Fruit fly (Drosophila melanogaster) whole organism, adult: ENCODE data around the gene CG9231.

Experiments used
- CG7101 ChIP-seq: fragments of 200-800 bp; sonication (Bioruptor generic); optimal IDR thresholded peaks from 2 replicates; lab custom pipeline; 2018; ENCODE audit warnings: missing biosample characterization, mild to moderate bottlenecking, missing genetic modification characterization, moderate library complexity
- Mnt ChIP-seq: fragments of 200-800 bp; sonication (Bioruptor generic); optimal IDR thresholded peaks from 2 replicates; lab custom pipeline; 2016; ENCODE audit warnings: missing biosample characterization, mild to moderate bottlenecking, missing genetic modification characterization
- cic ChIP-seq: fragments of 200-800 bp; sonication (Bioruptor generic); optimal IDR thresholded peaks from 2 replicates; lab custom pipeline; 2017; ENCODE audit warnings: missing biosample characterization, mild to moderate bottlenecking, missing genetic modification characterization, moderate library complexity
- cnc ChIP-seq, 2 experiments: fragments of >200 bp; optimal IDR thresholded peaks; 2 replicates each; lab custom pipeline; 2017
- kay ChIP-seq: fragments of 200-800 bp; sonication (Bioruptor generic); peaks from one replicate; lab custom pipeline; 2016; ENCODE audit warnings: missing biosample characterization, missing genetic modification characterization, borderline replicate concordance
- pad ChIP-seq: fragments of 200-800 bp; sonication (Bioruptor generic); optimal IDR thresholded peaks from 3 replicates; lab custom pipeline; 2017; ENCODE audit warnings: missing biosample characterization, missing genetic modification characterization, mild to moderate bottlenecking, moderate library complexity, missing genetic modification reagents
- tj ChIP-seq: fragments of 200-800 bp; sonication (Bioruptor generic); optimal IDR thresholded peaks from 3 replicates; lab custom pipeline; 2017; ENCODE audit warnings: missing biosample characterization, mild to moderate bottlenecking, missing genetic modification characterization, moderate library complexity
- toe ChIP-seq: fragments of 200-800 bp; sonication (Bioruptor generic); optimal IDR thresholded peaks from 2 replicates; lab custom pipeline; 2016; ENCODE audit warnings: missing biosample characterization, missing genetic modification characterization

DNA sequence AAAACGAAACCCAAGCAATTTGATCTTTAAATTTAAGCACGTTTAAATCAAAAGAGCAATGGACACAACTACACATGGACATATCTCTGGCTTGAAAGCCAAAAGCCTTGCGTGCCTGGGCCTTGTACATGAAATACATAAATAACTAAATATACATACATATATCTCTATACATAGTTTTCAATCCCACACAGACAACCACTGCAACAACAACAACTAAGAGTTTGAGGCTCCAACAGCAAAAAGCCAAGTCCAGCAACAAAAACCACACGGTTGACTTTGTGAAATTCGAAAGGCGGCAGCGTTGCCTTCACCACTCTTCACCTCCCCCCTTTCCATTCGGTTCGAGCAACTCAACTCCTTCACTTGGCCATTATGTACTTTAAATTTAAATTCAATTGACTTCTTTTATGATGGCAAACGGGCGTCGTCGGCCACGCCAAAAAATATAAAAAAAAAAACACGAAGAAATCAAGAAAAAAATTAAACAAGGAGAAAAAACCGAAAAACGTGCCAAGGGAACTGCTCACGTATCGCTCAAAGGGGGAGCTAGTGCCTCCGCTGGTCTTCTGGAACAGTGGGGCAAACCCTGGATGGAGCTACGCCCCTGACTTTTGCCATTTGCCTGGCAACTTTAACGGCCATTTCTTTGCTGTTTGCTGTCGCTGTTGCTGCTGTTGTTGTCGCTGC lies 25.7 kb downstream of the CG9231 start:
- TF ChIP-seq cic (no peak), cnc (optimal IDR thresholded peaks at IDR 0.05; lab: Kevin White, UChicago) (no peak), tj (GFP tag; lab: Kevin White, UChicago) (no peak), CG7101 (tag; lab: Kevin White, UChicago) (no peak), Mnt (GFP tag; lab: Kevin White, UChicago) (no peak), kay (no peak), pad (GFP tag; lab: Kevin White, UChicago) (no peak), toe (GFP tag; lab: Kevin White, UChicago) (no peak)
